Worm (Caenorhabditis elegans): ENCODE data around the gene C24A3.4.

DNA sequence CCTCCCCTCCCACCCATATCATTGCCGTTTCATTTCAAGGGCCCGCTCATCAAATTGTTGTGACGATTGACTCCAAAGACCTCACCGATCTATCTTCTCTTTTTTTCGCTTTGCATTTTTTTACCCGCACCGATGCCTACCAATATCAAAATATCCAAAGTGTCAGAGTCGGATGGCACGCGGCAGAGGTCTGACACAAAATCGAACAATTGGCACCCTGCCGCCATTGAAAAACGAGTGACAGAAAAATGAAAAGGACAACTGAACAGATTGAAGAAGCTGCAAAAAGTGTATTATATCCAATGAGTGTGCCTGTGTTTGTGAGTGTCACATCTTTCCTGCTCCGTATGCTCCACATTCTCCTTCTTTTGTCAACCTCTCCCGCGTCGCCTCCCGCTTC, 5.8 kb upstream of the C24A3.4 start:
- TF ChIP-seq W03F9.2 (tag; optimal IDR thresholded peaks at IDR 0.05) (no peak), him-1 (tag; optimal IDR thresholded peaks at IDR 0.05) (no peak), dao-5 (tag; optimal IDR thresholded peaks at IDR 0.05) (no peak)

Data from whole organism, L4/young adult.